Worm (Caenorhabditis elegans) whole organism, L4/young adult: ENCODE data around the gene K08D8.11.

Experiments
- W03F9.2 ChIP-seq: fragments of 150-350 bp; optimal IDR thresholded peaks from 2 replicates; lab custom pipeline; 2014; ENCODE audit warnings: missing biosample characterization, missing genetic modification characterization
- him-1 ChIP-seq: sonication (generic microtip); optimal IDR thresholded peaks from 2 replicates; lab custom pipeline; 2016; ENCODE audit warnings: missing genotype, missing genetic modification reagents, missing genetic modification characterization, missing compliant biosample characterization

- no peak for TF ChIP-seq him-1 (tag; lab: Kevin White, UChicago)
- TF ChIP-seq W03F9.2 (tag; lab: Kevin White, UChicago): no peak
These were observed 1.9 kb upstream of the K08D8.11 start, which contains the start of gene K08D8.12 for ce11 chrIV:12893166-12893565.
